Worm (Caenorhabditis elegans) whole organism, L4 larva: Measurements from ENCODE around the gene msp-76.

Source experiments
- D1046.2 ChIP-seq: fragments of 200-800 bp; sonication (Bioruptor generic); IDR thresholded peaks from 2 replicates; pipeline ENCODE4 v1.3.6; 2022; ENCODE audit warnings: missing genetic modification characterization, missing compliant biosample characterization
- F26F4.8 ChIP-seq: fragments of 200-800 bp; sonication (Bioruptor generic); conservative IDR thresholded peaks from 2 replicates; pipeline ENCODE4 v1.3.6; 2022; ENCODE audit warnings: missing genetic modification characterization, missing compliant biosample characterization
- F44E2.7 ChIP-seq: fragments of 200-800 bp; sonication (Bioruptor generic); IDR thresholded peaks from 2 replicates; pipeline ENCODE4 v2.1.2; 2022; ENCODE audit warnings: missing genetic modification characterization, missing compliant biosample characterization
- R02D3.7 ChIP-seq: fragments of 150-350 bp; sonication (generic microtip); optimal IDR thresholded peaks from 3 replicates; lab custom pipeline; 2014; ENCODE audit warnings: missing biosample characterization, missing genetic modification characterization
- T20F7.1 ChIP-seq: fragments of 200-800 bp; sonication (Bioruptor generic); optimal IDR thresholded peaks from 2 replicates; lab custom pipeline; 2018; ENCODE audit warnings: mild to moderate bottlenecking, missing genetic modification characterization, missing compliant biosample characterization
- Y48G9A.11 ChIP-seq: fragments of 200-800 bp; sonication (Bioruptor generic); IDR thresholded peaks from 2 replicates; pipeline ENCODE4 v1.3.6; 2022; ENCODE audit warnings: missing genetic modification reagents, missing genetic modification characterization, missing compliant biosample characterization
- ZK337.2 ChIP-seq: fragments of 200-800 bp; sonication (Bioruptor generic); IDR thresholded peaks from 2 replicates; pipeline ENCODE4 v1.3.6; 2022; ENCODE audit warnings: missing genetic modification reagents, missing genetic modification characterization, missing compliant biosample characterization
- aha-1 ChIP-seq: fragments of 150-350 bp; peaks from one replicate; lab custom pipeline; 2014; ENCODE audit warnings: missing biosample characterization, missing genetic modification characterization
- aly-2 ChIP-seq: sonication (generic microtip); optimal IDR thresholded peaks from 2 replicates; lab custom pipeline; 2018; ENCODE audit warnings: missing biosample characterization, missing genetic modification characterization
- ama-1 ChIP-seq: fragments of 150-350 bp; optimal IDR thresholded peaks from 2 replicates; lab custom pipeline; 2014; ENCODE audit warnings: inconsistent platforms, mixed read lengths
- ctbp-1 ChIP-seq: fragments of 200-800 bp; sonication (Bioruptor generic); IDR thresholded peaks from 2 replicates; pipeline ENCODE4 v1.3.6; 2022; ENCODE audit warnings: missing genetic modification reagents, missing genetic modification characterization, missing compliant biosample characterization
- daf-12 ChIP-seq: fragments of 150-350 bp; optimal IDR thresholded peaks from 2 replicates; lab custom pipeline; 2014; ENCODE audit warnings: missing biosample characterization, missing genetic modification reagents, missing genetic modification characterization
- daf-16 ChIP-seq, 3 experiments: sonication (generic microtip); optimal IDR thresholded peaks; 2 replicates each; lab custom pipeline; 2016 to 2017; ENCODE audit warnings: missing genetic modification characterization in 3 of 3, missing genetic modification reagents in 3 of 3, mild to moderate bottlenecking in 2 of 3, missing compliant biosample characterization in 2 of 3, missing biosample characterization in 1 of 3, moderate library complexity in 1 of 3
- daf-8 ChIP-seq: fragments of 200-800 bp; sonication (Bioruptor generic); IDR thresholded peaks from 2 replicates; pipeline ENCODE4 v1.3.6; 2022; ENCODE audit warnings: missing genetic modification characterization, missing compliant biosample characterization
- dmd-6 ChIP-seq: fragments of 200-800 bp; sonication (Bioruptor generic); IDR thresholded peaks from 2 replicates; pipeline ENCODE4 v1.3.6; 2022; ENCODE audit warnings: missing genetic modification reagents, missing genetic modification characterization, missing compliant biosample characterization
- dmd-8 ChIP-seq: fragments of 200-800 bp; sonication (Bioruptor generic); IDR thresholded peaks from 2 replicates; pipeline ENCODE4 v1.3.6; 2022; ENCODE audit warnings: missing genetic modification characterization, missing compliant biosample characterization
- dmd-9 ChIP-seq: fragments of 200-800 bp; sonication (Bioruptor generic); IDR thresholded peaks from 2 replicates; pipeline ENCODE4 v1.3.6; 2022; ENCODE audit warnings: missing genetic modification reagents, missing genetic modification characterization, missing compliant biosample characterization
- dpl-1 ChIP-seq: fragments of 150-350 bp; optimal IDR thresholded peaks from 2 replicates; lab custom pipeline; 2014; ENCODE audit warnings: missing biosample characterization, missing genetic modification reagents, missing genetic modification characterization
- duxl-1 ChIP-seq: sonication (generic microtip); optimal IDR thresholded peaks from 2 replicates; lab custom pipeline; 2016; ENCODE audit warnings: mild to moderate bottlenecking, missing genetic modification characterization, moderate library complexity, missing compliant biosample characterization; ENCODE audit not compliant: poor library complexity
- dve-1 ChIP-seq: sonication (generic microtip); optimal IDR thresholded peaks from 2 replicates; lab custom pipeline; 2017; ENCODE audit warnings: antibody characterized with exemption, mild to moderate bottlenecking, missing genetic modification characterization, missing compliant biosample characterization; ENCODE audit not compliant: insufficient read depth
- hlh-11 ChIP-seq: fragments of 200-800 bp; sonication (Bioruptor generic); optimal IDR thresholded peaks from 2 replicates; lab custom pipeline; 2018; ENCODE audit warnings: mild to moderate bottlenecking, missing genetic modification characterization, missing compliant biosample characterization
- hlh-30 ChIP-seq: sonication (generic microtip); optimal IDR thresholded peaks from 2 replicates; lab custom pipeline; 2017; ENCODE audit warnings: antibody characterized with exemption, mild to moderate bottlenecking, missing genetic modification characterization, missing compliant biosample characterization; ENCODE audit not compliant: insufficient read depth
- lin-1 ChIP-seq: fragments of 200-800 bp; sonication (Bioruptor generic); IDR thresholded peaks from 2 replicates; pipeline ENCODE4 v1.3.6; 2022; ENCODE audit warnings: missing genetic modification reagents, missing genetic modification characterization, missing compliant biosample characterization
- lin-38 ChIP-seq: fragments of 200-800 bp; sonication (Bioruptor generic); IDR thresholded peaks from 2 replicates; pipeline ENCODE4 v1.3.6; 2022; ENCODE audit warnings: missing genetic modification reagents, missing genetic modification characterization, missing compliant biosample characterization
- lin-39 ChIP-seq: fragments of 150-350 bp; optimal IDR thresholded peaks from 2 replicates; lab custom pipeline; 2014; ENCODE audit warnings: missing biosample characterization, missing genetic modification reagents, missing genetic modification characterization
- mdl-1 ChIP-seq, 2 experiments: fragments of 150-350 bp in 1 of 2; sonication (generic microtip) in 1 of 2; optimal IDR thresholded peaks; 2 replicates each; lab custom pipeline; 2014 to 2017; ENCODE audit warnings: missing biosample characterization in 2 of 2, missing genetic modification characterization in 2 of 2
- mep-1 ChIP-seq: fragments of 150-350 bp; sonication (generic microtip); optimal IDR thresholded peaks from 3 replicates; lab custom pipeline; 2014; ENCODE audit warnings: missing biosample characterization, missing genetic modification characterization
- mes-2 ChIP-seq: sonication (generic microtip); optimal IDR thresholded peaks from 2 replicates; lab custom pipeline; 2016; ENCODE audit warnings: missing genotype, mild to moderate bottlenecking, missing genetic modification characterization, missing compliant biosample characterization; ENCODE audit not compliant: poor library complexity, severe bottlenecking
- mxl-2 ChIP-seq: fragments of 200-800 bp; sonication (Bioruptor generic); conservative IDR thresholded peaks from 2 replicates; pipeline ENCODE4 v1.3.6; 2022; ENCODE audit warnings: missing genetic modification reagents, missing genetic modification characterization, missing compliant biosample characterization
- mxl-3 ChIP-seq: fragments of 200-800 bp; sonication (Bioruptor generic); optimal IDR thresholded peaks from 2 replicates; lab custom pipeline; 2018; ENCODE audit warnings: mild to moderate bottlenecking, missing genetic modification characterization, missing compliant biosample characterization
- nhr-10 ChIP-seq: fragments of 150-350 bp; optimal IDR thresholded peaks from 2 replicates; lab custom pipeline; 2014; ENCODE audit warnings: missing biosample characterization, missing genetic modification characterization
- nhr-111 ChIP-seq: fragments of 200-800 bp; sonication (Bioruptor generic); optimal IDR thresholded peaks from 2 replicates; lab custom pipeline; 2018; ENCODE audit warnings: mild to moderate bottlenecking, missing genetic modification characterization, missing compliant biosample characterization
- nhr-237 ChIP-seq: sonication (generic microtip); optimal IDR thresholded peaks from 2 replicates; lab custom pipeline; 2017; ENCODE audit warnings: missing biosample characterization, missing genetic modification characterization
- nhr-28 ChIP-seq: fragments of 150-350 bp; optimal IDR thresholded peaks from 2 replicates; lab custom pipeline; 2014; ENCODE audit warnings: missing biosample characterization, missing genetic modification characterization
- nhr-42 ChIP-seq: fragments of 200-800 bp; sonication (Bioruptor generic); IDR thresholded peaks from 2 replicates; pipeline ENCODE4 v1.3.6; 2022; ENCODE audit warnings: missing genetic modification characterization, missing compliant biosample characterization
- nhr-48 ChIP-seq: sonication (generic microtip); optimal IDR thresholded peaks from 2 replicates; lab custom pipeline; 2016; ENCODE audit warnings: mild to moderate bottlenecking, missing genetic modification characterization, missing compliant biosample characterization
- nhr-76 ChIP-seq: fragments of 150-350 bp; optimal IDR thresholded peaks from 2 replicates; lab custom pipeline; 2014; ENCODE audit warnings: missing biosample characterization, missing genetic modification characterization
- nhr-77 ChIP-seq: fragments of 150-350 bp; optimal IDR thresholded peaks from 2 replicates; lab custom pipeline; 2014; ENCODE audit warnings: missing biosample characterization, missing genetic modification characterization
- pha-4 ChIP-seq, 2 experiments: fragments of 150-350 bp in 1 of 2; fragments of 200-800 bp in 1 of 2; sonication (Bioruptor generic) in 1 of 2; IDR thresholded peaks in 1 of 2; optimal IDR thresholded peaks in 1 of 2; 2 replicates each; pipeline versions ENCODE4 v1.3.6 to Lab custom; 2014 to 2022; ENCODE audit warnings: missing genetic modification characterization in 2 of 2, missing genetic modification reagents in 2 of 2, missing biosample characterization in 1 of 2, missing compliant biosample characterization in 1 of 2
- pqm-1 ChIP-seq: sonication (generic microtip); optimal IDR thresholded peaks from 2 replicates; lab custom pipeline; 2017; ENCODE audit warnings: missing biosample characterization, missing genetic modification characterization
- skn-1 ChIP-seq: fragments of 150-350 bp; optimal IDR thresholded peaks from 2 replicates; lab custom pipeline; 2014; ENCODE audit warnings: missing biosample characterization, missing genetic modification characterization
- snpc-1.2 ChIP-seq: fragments of 200-800 bp; sonication (Bioruptor generic); IDR thresholded peaks from 2 replicates; pipeline ENCODE4 v1.3.6; 2022; ENCODE audit warnings: missing genetic modification reagents, missing genetic modification characterization, missing compliant biosample characterization
- snpc-4 ChIP-seq: fragments of 150-350 bp; optimal IDR thresholded peaks from 2 replicates; lab custom pipeline; 2014; ENCODE audit warnings: missing biosample characterization, missing genetic modification characterization
- unc-130 ChIP-seq: sonication (generic microtip); optimal IDR thresholded peaks from 2 replicates; lab custom pipeline; 2016; ENCODE audit warnings: missing genetic modification reagents, missing genetic modification characterization, missing compliant biosample characterization
- unc-62 ChIP-seq, 3 experiments: fragments of 150-350 bp in 1 of 3; sonication (generic microtip); optimal IDR thresholded peaks in 2 of 3; peaks in 1 of 3; 1 replicate in 1 of 3; 2 replicates in 2 of 3; lab custom pipeline; 2014 to 2017; ENCODE audit warnings: missing biosample characterization in 3 of 3, missing genetic modification characterization in 3 of 3, missing genetic modification reagents in 3 of 3, missing genotype in 1 of 3
- zfp-3 ChIP-seq: fragments of 200-800 bp; sonication (Bioruptor generic); conservative IDR thresholded peaks from 2 replicates; pipeline ENCODE4 v1.3.6; 2022; ENCODE audit warnings: missing genetic modification reagents, missing genetic modification characterization, missing compliant biosample characterization
- zip-11 ChIP-seq: fragments of 200-800 bp; sonication (Bioruptor generic); IDR thresholded peaks from 2 replicates; pipeline ENCODE4 v1.3.6; 2022; ENCODE audit warnings: missing genetic modification characterization, missing compliant biosample characterization
- zip-2 ChIP-seq: fragments of 150-350 bp; optimal IDR thresholded peaks from 2 replicates; lab custom pipeline; 2014; ENCODE audit warnings: missing biosample characterization, missing genetic modification characterization
- ztf-11 ChIP-seq: fragments of 150-350 bp; optimal IDR thresholded peaks from 2 replicates; lab custom pipeline; 2014; ENCODE audit warnings: missing biosample characterization, missing genetic modification characterization

The msp-76 gene

DNA sequence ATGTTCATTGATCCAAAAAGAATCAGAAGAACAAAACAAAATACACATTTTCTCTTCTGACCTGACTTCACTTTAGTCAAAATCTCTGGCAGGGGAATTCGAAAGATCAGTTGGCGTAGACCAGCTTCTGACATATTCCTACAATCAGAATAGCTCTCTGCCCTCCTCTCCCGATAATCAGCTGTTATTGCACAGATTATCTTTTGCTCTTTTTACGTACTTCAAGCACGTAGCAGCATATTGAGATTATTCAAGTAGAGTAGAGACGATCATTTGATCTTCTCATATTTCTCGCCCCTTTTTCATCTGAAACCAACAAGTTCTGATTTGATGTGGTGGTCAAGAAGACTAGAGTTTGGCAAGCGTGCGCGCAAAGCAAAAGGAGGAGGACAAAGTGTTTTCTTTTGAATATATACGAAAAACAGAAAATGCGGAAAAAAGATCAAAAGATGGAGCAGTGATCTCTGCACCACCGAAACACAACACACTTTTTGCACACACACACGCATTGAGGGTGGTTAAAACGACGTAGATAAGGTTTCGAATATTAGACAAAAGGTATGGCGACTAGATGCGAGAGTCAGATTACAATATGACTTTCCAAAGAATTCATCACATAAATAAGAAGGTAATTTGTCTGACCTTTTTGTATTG, 15.0 kb upstream of the msp-76 start:
- TF ChIP-seq D1046.2 (no peak), lin-39 (tag; lab: Kevin White, UChicago) (no peak), snpc-1.2 (GFP tag; lab: Robert Waterston, UW) (no peak), dve-1 (peak; percentile 56), nhr-28 (peak; percentile 4), dpl-1 (GFP tag; lab: Kevin White, UChicago) (no peak), nhr-77 (no peak), mxl-2 (GFP tag; lab: Robert Waterston, UW) (no peak), ctbp-1 (GFP tag; lab: Robert Waterston, UW) (0 out of 2 replicates have a peak, but pooled peaks have one; percentile 53), R02D3.7 (tag; lab: Kevin White, UChicago) (no peak), T20F7.1 (GFP tag; lab: Kevin White, UChicago) (no peak), nhr-48 (tag; lab: Kevin White, UChicago) (no peak), daf-12 (tag; lab: Kevin White, UChicago) (no peak), nhr-10 (tag; lab: Kevin White, UChicago) (peak; percentile 3), dmd-8 (GFP tag; lab: Robert Waterston, UW) (no peak), ZK337.2 (no peak), nhr-237 (tag; lab: Kevin White, UChicago) (no peak), hlh-11 (tag; lab: Kevin White, UChicago) (peak; percentile 27), unc-62 (GFP tag; optimal IDR thresholded peaks at IDR 0.05 in 1 of 2; lab: Kevin White, UChicago) (peak in 1 of 2 experiments; percentile 94), unc-62 (tag; optimal IDR thresholded peaks at IDR 0.05; lab: Kevin White, UChicago) (no peak), ama-1 (lab: Kevin White, UChicago) (no peak), duxl-1 (no peak), pqm-1 (tag; lab: Kevin White, UChicago) (peak; percentile 25), nhr-111 (no peak), mep-1 (tag; lab: Kevin White, UChicago) (peak; percentile 2), unc-130 (GFP tag; lab: Kevin White, UChicago) (no peak), zip-11 (GFP tag; lab: Robert Waterston, UW) (no peak), ztf-11 (tag; lab: Kevin White, UChicago) (no peak), mes-2 (tag; lab: Kevin White, UChicago) (peak; percentile 7), mdl-1 (tag; optimal IDR thresholded peaks at IDR 0.05; lab: Kevin White, UChicago) (peak in 1 of 2 experiments; percentile 22), nhr-76 (no peak), aha-1 (peak; percentile 77), dmd-6 (GFP tag; lab: Robert Waterston, UW) (no peak), zfp-3 (GFP tag; lab: Robert Waterston, UW) (0 out of 2 replicates have a peak, but pooled peaks have one; percentile 16), snpc-4 (tag; lab: Kevin White, UChicago) (no peak), lin-1 (no peak), Y48G9A.11 (GFP tag; lab: Robert Waterston, UW) (no peak), daf-16 (GFP tag; optimal IDR thresholded peaks at IDR 0.05; lab: Kevin White, UChicago) (no peak), daf-16 (tag; optimal IDR thresholded peaks at IDR 0.05; lab: Kevin White, UChicago) (peak; percentile 61), F44E2.7 (no peak), F26F4.8 (no peak), mxl-3 (GFP tag; lab: Kevin White, UChicago) (peak; percentile 1), zip-2 (tag; lab: Kevin White, UChicago) (no peak), skn-1 (no peak), pha-4 (GFP tag; IDR thresholded peaks at IDR 0.05; lab: Robert Waterston, UW) (no peak), pha-4 (tag; optimal IDR thresholded peaks at IDR 0.05; lab: Kevin White, UChicago) (no peak), lin-38 (GFP tag; lab: Robert Waterston, UW) (no peak), nhr-42 (GFP tag; lab: Robert Waterston, UW) (no peak), aly-2 (tag; lab: Kevin White, UChicago) (no peak), daf-8 (GFP tag; lab: Robert Waterston, UW) (no peak), dmd-9 (GFP tag; lab: Robert Waterston, UW) (0 out of 2 replicates have a peak, but pooled peaks have one; percentile 9), hlh-30 (tag; lab: Kevin White, UChicago) (no peak)
